Fruit fly (Drosophila melanogaster): ENCODE data around the gene ND-51.
A peak's percentile ranks its signal among the peaks of the same experiment; 100 is the strongest.

ND-51 gene

DNA sequence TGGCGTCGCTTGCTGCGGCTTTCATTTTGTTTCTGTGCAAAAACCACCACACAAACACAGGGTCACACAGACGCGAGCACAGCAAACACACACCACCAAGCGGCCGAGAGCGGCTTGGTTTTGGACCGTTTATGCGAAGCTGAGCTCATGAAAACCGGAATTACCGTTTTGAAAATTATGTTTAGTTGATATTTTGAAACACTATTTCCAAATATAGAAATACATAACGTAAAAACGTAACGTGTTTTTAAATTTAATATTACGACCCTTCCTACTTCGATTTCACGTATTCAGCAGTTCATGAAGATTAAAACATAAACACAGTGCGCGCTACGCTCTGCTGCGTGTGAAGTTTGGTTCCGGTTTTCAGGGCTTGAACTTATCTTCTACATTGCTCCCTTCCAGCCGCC is 11.3 kb downstream of the ND-51 start (continued):
- TF ChIP-seq CG10147 (GFP tag; optimal IDR thresholded peaks at IDR 0.05) (peak; percentile 97), Awh (GFP tag; IDR thresholded peaks at IDR 0.05) (peak; percentile 89), CG8765 (GFP tag; IDR thresholded peaks at IDR 0.05) (peak; percentile 73), CG9797 (GFP tag; optimal IDR thresholded peaks at IDR 0.05) (peak; percentile 38), CG13894 (tag; optimal IDR thresholded peaks at IDR 0.05) (peak; percentile 97), CG6813 (GFP tag; optimal IDR thresholded peaks at IDR 0.05) (peak; percentile 98), tup (GFP tag; optimal IDR thresholded peaks at IDR 0.05) (peak; percentile 92), CG31441 (GFP tag; IDR thresholded peaks at IDR 0.05) (peak; percentile 96), grn (GFP tag; optimal IDR thresholded peaks at IDR 0.05) (no peak), CG15073 (GFP tag; optimal IDR thresholded peaks at IDR 0.05) (peak; percentile 47), tgo (GFP tag; IDR thresholded peaks at IDR 0.05) (peak; percentile 94), zen (tag; optimal IDR thresholded peaks at IDR 0.05) (peak; percentile 88), grau (tag; optimal IDR thresholded peaks at IDR 0.05) (peak; percentile 96), CG1792 (GFP tag; optimal IDR thresholded peaks at IDR 0.05) (peak; percentile 90), Atf-2 (GFP tag; optimal IDR thresholded peaks at IDR 0.05) (peak; percentile 86), klu (GFP tag; IDR thresholded peaks at IDR 0.05) (peak; percentile 83), CG16863 (GFP tag; optimal IDR thresholded peaks at IDR 0.05) (peak; percentile 95), Hsf (GFP tag; optimal IDR thresholded peaks at IDR 0.05) (peak; percentile 94), CG31388 (GFP tag; optimal IDR thresholded peaks at IDR 0.05) (peak; percentile 71), ATbp (GFP tag; optimal IDR thresholded peaks at IDR 0.05) (peak; percentile 95), zfh2 (GFP tag; optimal IDR thresholded peaks at IDR 0.05) (peak; percentile 85), B-H2 (GFP tag; optimal IDR thresholded peaks at IDR 0.05) (peak; percentile 97), sob (GFP tag; IDR thresholded peaks at IDR 0.05) (peak; percentile 96), CG30431 (GFP tag; optimal IDR thresholded peaks at IDR 0.05) (peak; percentile 84), CG1024 (GFP tag; IDR thresholded peaks at IDR 0.05) (peak; percentile 86), Xbp1 (GFP tag; optimal IDR thresholded peaks at IDR 0.05) (peak; percentile 95), yki (optimal IDR thresholded peaks at IDR 0.05) (no peak), Hr51 (GFP tag; optimal IDR thresholded peaks at IDR 0.05) (peak; percentile 90 to 98), Dp (GFP tag; optimal IDR thresholded peaks at IDR 0.05) (no peak), CG17912 (GFP tag; optimal IDR thresholded peaks at IDR 0.05) (peak; percentile 90), cato (GFP tag; optimal IDR thresholded peaks at IDR 0.05; ENCODE audit: borderline replicate concordance) (peak; percentile 82), CG4854 (GFP tag; optimal IDR thresholded peaks at IDR 0.05) (peak; percentile 95), Bgb (GFP tag; IDR thresholded peaks at IDR 0.05; ENCODE audit: partially characterized antibody) (no peak), slp2 (GFP tag; optimal IDR thresholded peaks at IDR 0.05) (peak; percentile 83), fru (optimal IDR thresholded peaks at IDR 0.05) (no peak), CG30020 (tag; optimal IDR thresholded peaks at IDR 0.05) (peak; percentile 70), nom (GFP tag; optimal IDR thresholded peaks at IDR 0.05) (peak; percentile 93), Poxn (GFP tag; IDR thresholded peaks at IDR 0.05) (peak; percentile 76), CG8924 (tag; optimal IDR thresholded peaks at IDR 0.05) (peak; percentile 98), CG8290 (GFP tag; optimal IDR thresholded peaks at IDR 0.05) (peak; percentile 88), CG8290 (tag; optimal IDR thresholded peaks at IDR 0.05) (peak; percentile 84 to 98), toy (GFP tag; IDR thresholded peaks at IDR 0.05) (peak; percentile 76; the same call in 1 of the 2 replicates), CG33213 (GFP tag; optimal IDR thresholded peaks at IDR 0.05) (peak; percentile 96), usp (GFP tag; optimal IDR thresholded peaks at IDR 0.05) (no peak), odd (GFP tag; optimal IDR thresholded peaks at IDR 0.05) (peak; percentile 97), dmrt11E (tag; optimal IDR thresholded peaks at IDR 0.05) (peak; percentile 96), emc (GFP tag; optimal IDR thresholded peaks at IDR 0.05) (peak; percentile 82), Gsc (GFP tag; IDR thresholded peaks at IDR 0.05) (no peak; the same call in 1 of the 2 replicates), ara (GFP tag; IDR thresholded peaks at IDR 0.05) (peak; percentile 96), Scr (GFP tag; IDR thresholded peaks at IDR 0.05; ENCODE audit: partially characterized antibody) (no peak), sug (tag; optimal IDR thresholded peaks at IDR 0.05) (peak; percentile 96), Sry-β (GFP tag; optimal IDR thresholded peaks at IDR 0.05) (peak; percentile 60)
